Worm (Caenorhabditis elegans) whole organism, L4 larva: ENCODE results near the gene clec-2.

Experiments
- F26F4.8 ChIP-seq: fragments of 200-800 bp; sonication (Bioruptor generic); conservative IDR thresholded peaks from 2 replicates; pipeline ENCODE4 v1.3.6; 2022; ENCODE audit warnings: missing genetic modification characterization, missing compliant biosample characterization
- F37D6.2 ChIP-seq: sonication (generic microtip); optimal IDR thresholded peaks from 2 replicates; lab custom pipeline; 2016; ENCODE audit warnings: mild to moderate bottlenecking, missing genetic modification characterization, missing compliant biosample characterization
- F49E8.2 ChIP-seq: sonication (generic microtip); optimal IDR thresholded peaks from 2 replicates; lab custom pipeline; 2016; ENCODE audit warnings: missing compliant biosample characterization, mild to moderate bottlenecking, missing genetic modification characterization, borderline replicate concordance
- Y5F2A.4 ChIP-seq: fragments of 200-800 bp; sonication (Bioruptor generic); optimal IDR thresholded peaks from 2 replicates; lab custom pipeline; 2018; ENCODE audit warnings: mild to moderate bottlenecking, missing genetic modification characterization, missing compliant biosample characterization
- Y75B8A.6 ChIP-seq: fragments of 200-800 bp; sonication (Bioruptor generic); IDR thresholded peaks from 2 replicates; pipeline ENCODE4 v1.3.6; 2022; ENCODE audit warnings: missing genetic modification reagents, missing genetic modification characterization, missing compliant biosample characterization
- ama-1 ChIP-seq: fragments of 150-350 bp; optimal IDR thresholded peaks from 2 replicates; lab custom pipeline; 2014; ENCODE audit warnings: inconsistent platforms, mixed read lengths
- ceh-44 ChIP-seq: fragments of 200-800 bp; sonication (Bioruptor generic); IDR thresholded peaks from 2 replicates; pipeline ENCODE4 v1.3.6; 2022; ENCODE audit warnings: missing genetic modification reagents, missing genetic modification characterization, missing compliant biosample characterization
- ctbp-1 ChIP-seq: fragments of 200-800 bp; sonication (Bioruptor generic); IDR thresholded peaks from 2 replicates; pipeline ENCODE4 v1.3.6; 2022; ENCODE audit warnings: missing genetic modification reagents, missing genetic modification characterization, missing compliant biosample characterization
- daf-12 ChIP-seq: fragments of 150-350 bp; optimal IDR thresholded peaks from 2 replicates; lab custom pipeline; 2014; ENCODE audit warnings: missing biosample characterization, missing genetic modification reagents, missing genetic modification characterization
- daf-16 ChIP-seq, 3 experiments: sonication (generic microtip); optimal IDR thresholded peaks; 2 replicates each; lab custom pipeline; 2016 to 2017; ENCODE audit warnings: missing genetic modification characterization in 3 of 3, missing genetic modification reagents in 3 of 3, mild to moderate bottlenecking in 2 of 3, missing compliant biosample characterization in 2 of 3, missing biosample characterization in 1 of 3, moderate library complexity in 1 of 3
- dmd-6 ChIP-seq: fragments of 200-800 bp; sonication (Bioruptor generic); IDR thresholded peaks from 2 replicates; pipeline ENCODE4 v1.3.6; 2022; ENCODE audit warnings: missing genetic modification reagents, missing genetic modification characterization, missing compliant biosample characterization
- dmd-8 ChIP-seq: fragments of 200-800 bp; sonication (Bioruptor generic); IDR thresholded peaks from 2 replicates; pipeline ENCODE4 v1.3.6; 2022; ENCODE audit warnings: missing genetic modification characterization, missing compliant biosample characterization
- dmd-9 ChIP-seq: fragments of 200-800 bp; sonication (Bioruptor generic); IDR thresholded peaks from 2 replicates; pipeline ENCODE4 v1.3.6; 2022; ENCODE audit warnings: missing genetic modification reagents, missing genetic modification characterization, missing compliant biosample characterization
- dpl-1 ChIP-seq: fragments of 150-350 bp; optimal IDR thresholded peaks from 2 replicates; lab custom pipeline; 2014; ENCODE audit warnings: missing biosample characterization, missing genetic modification reagents, missing genetic modification characterization
- duxl-1 ChIP-seq: sonication (generic microtip); optimal IDR thresholded peaks from 2 replicates; lab custom pipeline; 2016; ENCODE audit warnings: mild to moderate bottlenecking, missing genetic modification characterization, moderate library complexity, missing compliant biosample characterization; ENCODE audit not compliant: poor library complexity
- fkh-10 ChIP-seq: fragments of 150-350 bp; optimal IDR thresholded peaks from 2 replicates; lab custom pipeline; 2014; ENCODE audit warnings: missing biosample characterization, missing genetic modification reagents, missing genetic modification characterization
- fos-1 ChIP-seq: fragments of 150-350 bp; optimal IDR thresholded peaks from 2 replicates; lab custom pipeline; 2014; ENCODE audit warnings: missing biosample characterization, missing genetic modification characterization
- hlh-30 ChIP-seq: sonication (generic microtip); optimal IDR thresholded peaks from 2 replicates; lab custom pipeline; 2017; ENCODE audit warnings: antibody characterized with exemption, mild to moderate bottlenecking, missing genetic modification characterization, missing compliant biosample characterization; ENCODE audit not compliant: insufficient read depth
- lin-1 ChIP-seq: fragments of 200-800 bp; sonication (Bioruptor generic); IDR thresholded peaks from 2 replicates; pipeline ENCODE4 v1.3.6; 2022; ENCODE audit warnings: missing genetic modification reagents, missing genetic modification characterization, missing compliant biosample characterization
- lin-13 ChIP-seq: fragments of 150-350 bp; optimal IDR thresholded peaks from 2 replicates; lab custom pipeline; 2014; ENCODE audit warnings: missing biosample characterization, missing genetic modification reagents, missing genetic modification characterization
- lin-15B ChIP-seq: fragments of 150-350 bp; sonication (generic microtip); optimal IDR thresholded peaks from 3 replicates; lab custom pipeline; 2014; ENCODE audit warnings: missing biosample characterization, missing genetic modification characterization
- lin-29 ChIP-seq: fragments of 200-800 bp; sonication (Bioruptor generic); IDR thresholded peaks from 2 replicates; pipeline ENCODE4 v1.3.6; 2022; ENCODE audit warnings: missing genetic modification reagents, missing genetic modification characterization, missing compliant biosample characterization
- lin-39 ChIP-seq: fragments of 150-350 bp; optimal IDR thresholded peaks from 2 replicates; lab custom pipeline; 2014; ENCODE audit warnings: missing biosample characterization, missing genetic modification reagents, missing genetic modification characterization
- lir-3 ChIP-seq: sonication (generic microtip); optimal IDR thresholded peaks from 2 replicates; lab custom pipeline; 2016; ENCODE audit warnings: mild to moderate bottlenecking, missing genetic modification characterization, missing compliant biosample characterization
- lsy-2 ChIP-seq, 2 experiments: fragments of 150-350 bp in 1 of 2; sonication (generic microtip) in 1 of 2; optimal IDR thresholded peaks; 2 replicates each; lab custom pipeline; 2014 to 2017; ENCODE audit warnings: missing biosample characterization in 2 of 2, missing genetic modification characterization in 2 of 2
- madf-5 ChIP-seq, 2 experiments: fragments of 200-800 bp; sonication (Bioruptor generic); IDR thresholded peaks; 2 replicates each; pipeline ENCODE4 v1.3.6; 2022; ENCODE audit warnings: missing compliant biosample characterization in 2 of 2, missing genetic modification characterization in 2 of 2
- mdl-1 ChIP-seq, 2 experiments: fragments of 150-350 bp in 1 of 2; sonication (generic microtip) in 1 of 2; optimal IDR thresholded peaks; 2 replicates each; lab custom pipeline; 2014 to 2017; ENCODE audit warnings: missing biosample characterization in 2 of 2, missing genetic modification characterization in 2 of 2
- mep-1 ChIP-seq: fragments of 150-350 bp; sonication (generic microtip); optimal IDR thresholded peaks from 3 replicates; lab custom pipeline; 2014; ENCODE audit warnings: missing biosample characterization, missing genetic modification characterization
- mxl-3 ChIP-seq: fragments of 200-800 bp; sonication (Bioruptor generic); optimal IDR thresholded peaks from 2 replicates; lab custom pipeline; 2018; ENCODE audit warnings: mild to moderate bottlenecking, missing genetic modification characterization, missing compliant biosample characterization
- nhr-10 ChIP-seq: fragments of 150-350 bp; optimal IDR thresholded peaks from 2 replicates; lab custom pipeline; 2014; ENCODE audit warnings: missing biosample characterization, missing genetic modification characterization
- nhr-102 ChIP-seq: sonication (generic microtip); optimal IDR thresholded peaks from 2 replicates; lab custom pipeline; 2016; ENCODE audit warnings: mild to moderate bottlenecking, missing genetic modification characterization, moderate library complexity, missing compliant biosample characterization
- nhr-42 ChIP-seq: fragments of 200-800 bp; sonication (Bioruptor generic); IDR thresholded peaks from 2 replicates; pipeline ENCODE4 v1.3.6; 2022; ENCODE audit warnings: missing genetic modification characterization, missing compliant biosample characterization
- nhr-48 ChIP-seq: sonication (generic microtip); optimal IDR thresholded peaks from 2 replicates; lab custom pipeline; 2016; ENCODE audit warnings: mild to moderate bottlenecking, missing genetic modification characterization, missing compliant biosample characterization
- nhr-77 ChIP-seq: fragments of 150-350 bp; optimal IDR thresholded peaks from 2 replicates; lab custom pipeline; 2014; ENCODE audit warnings: missing biosample characterization, missing genetic modification characterization
- pha-4 ChIP-seq, 2 experiments: fragments of 150-350 bp in 1 of 2; fragments of 200-800 bp in 1 of 2; sonication (Bioruptor generic) in 1 of 2; IDR thresholded peaks in 1 of 2; optimal IDR thresholded peaks in 1 of 2; 2 replicates each; pipeline versions ENCODE4 v1.3.6 to Lab custom; 2014 to 2022; ENCODE audit warnings: missing genetic modification characterization in 2 of 2, missing genetic modification reagents in 2 of 2, missing biosample characterization in 1 of 2, missing compliant biosample characterization in 1 of 2
- saeg-2 ChIP-seq: fragments of 200-800 bp; sonication (Bioruptor generic); IDR thresholded peaks from 2 replicates; pipeline ENCODE4 v1.3.6; 2022; ENCODE audit warnings: missing genetic modification reagents, missing genetic modification characterization, missing compliant biosample characterization
- sdz-12 ChIP-seq: fragments of 200-800 bp; sonication (Bioruptor generic); optimal IDR thresholded peaks from 2 replicates; lab custom pipeline; 2018; ENCODE audit warnings: mild to moderate bottlenecking, missing genetic modification characterization, missing compliant biosample characterization
- set-16 ChIP-seq: fragments of 200-800 bp; sonication (Bioruptor generic); IDR thresholded peaks from 2 replicates; pipeline ENCODE4 v1.3.6; 2022; ENCODE audit warnings: missing genetic modification reagents, missing genetic modification characterization, missing compliant biosample characterization
- snpc-4 ChIP-seq: fragments of 150-350 bp; optimal IDR thresholded peaks from 2 replicates; lab custom pipeline; 2014; ENCODE audit warnings: missing biosample characterization, missing genetic modification characterization
- tag-97 ChIP-seq: fragments of 200-800 bp; sonication (Bioruptor generic); IDR thresholded peaks from 2 replicates; pipeline ENCODE4 v1.3.6; 2022; ENCODE audit warnings: missing genetic modification characterization, missing compliant biosample characterization
- unc-39 ChIP-seq: sonication (generic microtip); optimal IDR thresholded peaks from 2 replicates; lab custom pipeline; 2017; ENCODE audit warnings: missing biosample characterization, missing genetic modification characterization
- vab-7 ChIP-seq: fragments of 200-800 bp; sonication (Bioruptor generic); IDR thresholded peaks from 2 replicates; pipeline ENCODE4 v1.3.6; 2022; ENCODE audit warnings: missing genetic modification reagents, missing genetic modification characterization, missing compliant biosample characterization
- zag-1 ChIP-seq: fragments of 150-350 bp; optimal IDR thresholded peaks from 2 replicates; lab custom pipeline; 2014; ENCODE audit warnings: missing biosample characterization, missing genetic modification characterization
- zfp-3 ChIP-seq: fragments of 200-800 bp; sonication (Bioruptor generic); conservative IDR thresholded peaks from 2 replicates; pipeline ENCODE4 v1.3.6; 2022; ENCODE audit warnings: missing genetic modification reagents, missing genetic modification characterization, missing compliant biosample characterization
- zip-11 ChIP-seq: fragments of 200-800 bp; sonication (Bioruptor generic); IDR thresholded peaks from 2 replicates; pipeline ENCODE4 v1.3.6; 2022; ENCODE audit warnings: missing genetic modification characterization, missing compliant biosample characterization

clec-2 gene

ce11 chrII:3062222-3062621 is 39.0 kb upstream of the clec-2 start (continued):
- TF ChIP-seq ctbp-1, result peak; percentile 43; the same call in 1 of the 2 replicates
- peak; percentile 69 for TF ChIP-seq hlh-30 (tag; lab: Kevin White, UChicago)
- peak; percentile 69; the same call in 1 of the 2 replicates for TF ChIP-seq zfp-3 (GFP tag; lab: Robert Waterston, UW)
- TF ChIP-seq nhr-77 (tag; lab: Kevin White, UChicago), result no peak
- peak; percentile 14 for TF ChIP-seq nhr-48 (tag; lab: Kevin White, UChicago)
- TF ChIP-seq ceh-44, result peak; percentile 74; the same call in 1 of the 2 replicates
- TF ChIP-seq F49E8.2, result peak; percentile 15
- TF ChIP-seq Y75B8A.6 (GFP tag; lab: Robert Waterston, UW), result 0 out of 2 replicates have a peak, but pooled peaks have one; percentile 44
- TF ChIP-seq saeg-2 (GFP tag; lab: Robert Waterston, UW), result 0 out of 2 replicates have a peak, but pooled peaks have one; percentile 39
- peak; percentile 72 for TF ChIP-seq duxl-1 (tag; lab: Kevin White, UChicago)
- TF ChIP-seq lin-15B (tag; lab: Kevin White, UChicago), result no peak
- TF ChIP-seq dpl-1 (GFP tag; lab: Kevin White, UChicago), result no peak
- no peak for TF ChIP-seq nhr-10
- TF ChIP-seq fos-1 (tag; lab: Kevin White, UChicago), result no peak
- peak; percentile 31 to 64 for TF ChIP-seq daf-16 (GFP tag; optimal IDR thresholded peaks at IDR 0.05; lab: Kevin White, UChicago)
- TF ChIP-seq daf-16 (tag; optimal IDR thresholded peaks at IDR 0.05; lab: Kevin White, UChicago), result peak; percentile 60
- peak; percentile 83 for TF ChIP-seq lin-1 (GFP tag; lab: Robert Waterston, UW)
- TF ChIP-seq pha-4 (GFP tag; IDR thresholded peaks at IDR 0.05; lab: Robert Waterston, UW), result peak; percentile 75; the same call in 1 of the 2 replicates
- no peak for TF ChIP-seq pha-4 (tag; optimal IDR thresholded peaks at IDR 0.05; lab: Kevin White, UChicago)
- no peak for TF ChIP-seq zip-11 (GFP tag; lab: Robert Waterston, UW)
- peak; percentile 68 to 84; a peak in 2 of 4 replicates for TF ChIP-seq madf-5 (GFP tag; IDR thresholded peaks at IDR 0.05; lab: Robert Waterston, UW)
- TF ChIP-seq F26F4.8 (GFP tag; lab: Robert Waterston, UW), result peak; percentile 62; the same call in 1 of the 2 replicates
- peak; percentile 64 for TF ChIP-seq nhr-102 (tag; lab: Kevin White, UChicago)
- peak; percentile 50 for TF ChIP-seq lin-13 (GFP tag; lab: Kevin White, UChicago)
- TF ChIP-seq, all 104 proteins: peak for 48

- TF ChIP-seq lsy-2 (tag; optimal IDR thresholded peaks at IDR 0.05; lab: Kevin White, UChicago), result no peak
- no peak for TF ChIP-seq lin-39 (tag; lab: Kevin White, UChicago)
- peak; percentile 19 for TF ChIP-seq sdz-12 (GFP tag; lab: Kevin White, UChicago)
- no peak for TF ChIP-seq F37D6.2 (tag; lab: Kevin White, UChicago)
- TF ChIP-seq nhr-42 (GFP tag; lab: Robert Waterston, UW), result no peak
- TF ChIP-seq set-16, result peak; percentile 83
Measured at ce11 chrII:3061605-3062004, 38.4 kb upstream of the clec-2 start.

DNA sequence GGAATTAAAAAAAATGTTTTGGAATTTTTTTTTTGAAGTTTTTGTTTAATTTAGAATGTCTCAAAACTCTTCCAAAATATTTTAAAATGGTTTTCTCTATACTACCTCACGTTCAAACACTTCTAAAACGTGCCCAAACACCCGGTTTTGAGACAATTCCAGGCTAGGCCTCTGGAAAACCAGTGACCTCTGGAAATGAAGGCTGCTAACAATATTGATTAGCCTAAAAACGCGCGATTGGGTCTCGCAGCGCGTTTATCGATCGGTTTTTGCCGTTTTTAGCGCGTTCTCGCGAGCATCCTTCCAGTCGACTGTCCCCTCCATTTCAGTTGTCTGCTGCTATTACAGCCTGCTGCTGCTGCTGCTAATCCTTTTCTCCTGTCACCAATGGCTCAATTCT is 37.6 kb upstream of the clec-2 start, which contains the start of gene Y25C1A.6:
Gene Y25C1A.6, plus strand, starts transcription at position 301 of the 400 bp plus-strand sequence.
- TF ChIP-seq tag-97 (GFP tag; lab: Robert Waterston, UW), result no peak
- no peak for TF ChIP-seq dmd-6 (GFP tag; lab: Robert Waterston, UW)
- TF ChIP-seq zag-1 (tag; lab: Kevin White, UChicago), result no peak
- no peak for TF ChIP-seq lin-29 (GFP tag; lab: Robert Waterston, UW)
- TF ChIP-seq mdl-1 (tag; optimal IDR thresholded peaks at IDR 0.05; lab: Kevin White, UChicago), result no peak
- no peak for TF ChIP-seq dmd-9 (GFP tag; lab: Robert Waterston, UW)
- no peak for TF ChIP-seq dmd-8 (GFP tag; lab: Robert Waterston, UW)
- TF ChIP-seq zip-11 (GFP tag; lab: Robert Waterston, UW), result no peak
- TF ChIP-seq unc-39 (tag; lab: Kevin White, UChicago), result no peak
- no peak for TF ChIP-seq snpc-4 (tag; lab: Kevin White, UChicago)
- TF ChIP-seq mxl-3 (GFP tag; lab: Kevin White, UChicago), result no peak
- TF ChIP-seq vab-7 (GFP tag; lab: Robert Waterston, UW), result no peak
- no peak for TF ChIP-seq lir-3 (tag; lab: Kevin White, UChicago)
- TF ChIP-seq nhr-102 (tag; lab: Kevin White, UChicago), result no peak
- TF ChIP-seq Y5F2A.4 (GFP tag; lab: Kevin White, UChicago), result no peak
- no peak for TF ChIP-seq mep-1
- TF ChIP-seq F26F4.8 (GFP tag; lab: Robert Waterston, UW), result no peak
- no peak for TF ChIP-seq fkh-10
- TF ChIP-seq ama-1, result no peak
- no peak for TF ChIP-seq daf-12
